Fruit fly (Drosophila melanogaster): ENCODE data around the gene CG33688.

The CG33688 gene

DNA sequence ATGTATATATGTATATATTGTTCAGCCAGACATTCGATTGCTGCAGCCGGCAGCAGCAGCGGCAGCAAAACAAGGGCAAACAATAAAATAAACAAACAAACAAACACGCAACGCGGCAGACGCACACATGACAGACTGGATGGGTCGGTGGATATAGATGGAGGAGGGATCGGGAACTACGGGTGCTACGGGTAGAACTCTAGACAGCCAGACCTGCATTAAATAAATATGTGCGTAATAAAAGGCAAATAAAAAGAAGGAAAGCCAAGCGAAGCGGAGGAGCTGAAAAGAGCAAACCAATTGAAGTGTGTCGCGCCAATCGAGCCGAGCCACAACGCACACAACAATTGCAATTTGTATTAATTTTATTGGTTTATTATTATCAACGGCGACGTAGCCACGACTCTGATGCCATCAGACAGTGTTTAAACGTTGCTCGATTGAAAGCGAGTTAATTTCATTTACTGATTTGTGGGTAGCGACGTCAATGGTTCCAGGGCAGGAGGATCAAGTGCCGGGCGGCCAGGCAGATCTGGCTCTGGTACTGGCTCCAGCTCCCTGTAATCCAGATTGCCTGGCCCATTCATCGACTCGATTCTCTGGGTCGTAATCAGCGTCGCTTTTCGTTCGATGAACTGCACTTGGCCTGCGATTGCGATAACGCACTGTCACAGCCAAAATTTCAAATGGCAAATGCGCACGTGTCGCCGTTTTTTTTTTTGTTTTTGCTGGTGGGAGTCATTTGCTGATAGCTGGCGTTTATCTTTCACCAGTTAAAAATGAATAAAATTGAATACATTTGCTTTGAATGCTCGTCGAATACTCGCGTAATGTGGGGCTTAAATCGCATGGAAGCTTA lies 4.9 kb upstream of the CG33688 start (continued):
- no peak for TF ChIP-seq crc (GFP tag; optimal IDR thresholded peaks at IDR 0.05)
- TF ChIP-seq CG4424 (GFP tag; optimal IDR thresholded peaks at IDR 0.05) = peak; percentile 27
- TF ChIP-seq Lpt (GFP tag; optimal IDR thresholded peaks at IDR 0.05) = no peak
- TF ChIP-seq CG12071 (GFP tag; optimal IDR thresholded peaks at IDR 0.05) = peak; percentile 42
- peak; percentile 63 to 65 for TF ChIP-seq bsh (GFP tag; optimal IDR thresholded peaks at IDR 0.05)
- TF ChIP-seq CG11398 (GFP tag; optimal IDR thresholded peaks at IDR 0.05) = peak; percentile 17
- TF ChIP-seq Chrac-16 (GFP tag; optimal IDR thresholded peaks at IDR 0.05) = no peak
- 0 out of 3 replicates have a peak, but pooled peaks have one; percentile 17 for TF ChIP-seq croc (GFP tag; conservative IDR thresholded peaks at IDR 0.05)
- TF ChIP-seq Elba2 (GFP tag; optimal IDR thresholded peaks at IDR 0.05) = no peak
- TF ChIP-seq MESR4 (GFP tag; optimal IDR thresholded peaks at IDR 0.05) = no peak
- TF ChIP-seq E2f1 (GFP tag; IDR thresholded peaks at IDR 0.05) = no peak
- TF ChIP-seq CG13424 (tag; optimal IDR thresholded peaks at IDR 0.05) = peak; percentile 1
- TF ChIP-seq odd (GFP tag; optimal IDR thresholded peaks at IDR 0.05) = peak; percentile 41
- no peak for TF ChIP-seq Sin3A (optimal IDR thresholded peaks at IDR 0.05)
- peak in 1 of 2 experiments; percentile 21 for TF ChIP-seq Pdp1 (GFP tag; optimal IDR thresholded peaks at IDR 0.05)
- no peak for TF ChIP-seq scrt (GFP tag; optimal IDR thresholded peaks at IDR 0.05)
- TF ChIP-seq CG4282 (GFP tag; optimal IDR thresholded peaks at IDR 0.05) = no peak

- peak; percentile 60 for TF ChIP-seq corto (GFP tag; optimal IDR thresholded peaks at IDR 0.05)
- TF ChIP-seq Ets97D (GFP tag; optimal IDR thresholded peaks at IDR 0.05) = no peak
- no peak for TF ChIP-seq Pdp1 (GFP tag; optimal IDR thresholded peaks at IDR 0.05)
- TF ChIP-seq lbe (GFP tag; optimal IDR thresholded peaks at IDR 0.05) = peak; percentile 81
- TF ChIP-seq h (optimal IDR thresholded peaks at IDR 0.05) = no peak
- peak; percentile 75 for TF ChIP-seq nom (GFP tag; optimal IDR thresholded peaks at IDR 0.05)
- TF ChIP-seq CG8359 (GFP tag; optimal IDR thresholded peaks at IDR 0.05; ENCODE audit: borderline replicate concordance) = no peak
- 0 out of 3 replicates have a peak, but pooled peaks have one; percentile 30 for TF ChIP-seq zfh1 (GFP tag; IDR thresholded peaks at IDR 0.05)
- peak in 1 of 2 experiments; percentile 20 for TF ChIP-seq bsh (GFP tag; optimal IDR thresholded peaks at IDR 0.05)
- no peak for TF ChIP-seq CoRest (tag; optimal IDR thresholded peaks at IDR 0.05)
- no peak for TF ChIP-seq CG16863 (GFP tag; optimal IDR thresholded peaks at IDR 0.05)
- TF ChIP-seq kah (GFP tag; optimal IDR thresholded peaks at IDR 0.05) = no peak
- TF ChIP-seq YL-1 (GFP tag; optimal IDR thresholded peaks at IDR 0.05) = no peak
- no peak for TF ChIP-seq phol (tag; optimal IDR thresholded peaks at IDR 0.05)
- TF ChIP-seq croc (GFP tag; conservative IDR thresholded peaks at IDR 0.05) = no peak
- TF ChIP-seq NC2α (GFP tag; optimal IDR thresholded peaks at IDR 0.05) = no peak
These were observed 3.5 kb upstream of the CG33688 start for dm6 chr3L:16195476-16195958.

DNA sequence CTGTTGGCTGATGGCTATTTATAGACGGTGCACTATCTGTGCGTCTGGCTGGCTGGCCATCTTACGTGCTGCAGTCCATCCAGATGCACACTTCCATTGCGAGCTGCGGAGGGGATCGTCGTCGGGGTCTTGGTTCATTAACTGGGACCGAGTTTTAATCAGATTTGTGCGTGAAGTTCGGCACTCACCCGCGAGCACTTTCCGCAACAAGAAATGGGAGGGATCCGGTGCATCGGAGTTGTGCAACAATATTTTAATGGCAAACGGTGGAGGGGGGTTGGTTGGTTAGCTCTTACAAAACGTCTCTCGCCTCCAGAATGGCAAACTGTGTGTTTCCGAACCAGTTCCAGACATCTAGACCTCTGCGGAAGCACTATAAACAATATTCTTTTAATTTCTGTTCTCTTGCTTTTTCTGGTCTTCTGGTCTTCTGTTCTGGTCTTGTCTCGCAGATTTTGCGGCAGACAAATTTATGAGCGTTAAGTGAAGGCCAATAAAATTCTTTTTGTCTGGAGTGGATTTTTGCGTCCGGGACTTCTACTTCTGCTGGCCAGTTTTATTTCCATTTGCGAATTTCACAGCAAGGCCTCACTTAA lies 2.3 kb upstream of the CG33688 start:
- TF ChIP-seq al (GFP tag; IDR thresholded peaks at IDR 0.05) = 0 out of 2 replicates have a peak, but pooled peaks have one; percentile 13
- no peak for TF ChIP-seq Asciz (GFP tag; optimal IDR thresholded peaks at IDR 0.05)
- no peak for TF ChIP-seq CG10267 (tag; optimal IDR thresholded peaks at IDR 0.05)
- TF ChIP-seq Six4 (GFP tag; optimal IDR thresholded peaks at IDR 0.05) = no peak
- peak; percentile 38 for TF ChIP-seq nom (GFP tag; optimal IDR thresholded peaks at IDR 0.05)

All from whole organism, embryonic.